Fruit fly (Drosophila melanogaster): ENCODE data around the gene Naprt.

dm6 chr2L:4230562-4230961 lies 32.7 kb upstream of the Naprt start:
- TF ChIP-seq CG13624 (GFP tag; optimal IDR thresholded peaks at IDR 0.05), result no peak
- no peak for TF ChIP-seq Vsx1 (GFP tag; optimal IDR thresholded peaks at IDR 0.05)
- TF ChIP-seq Doc3 (GFP tag; IDR thresholded peaks at IDR 0.05; ENCODE audit: partially characterized antibody), result no peak
- TF ChIP-seq Camta (GFP tag; optimal IDR thresholded peaks at IDR 0.05), result no peak
- TF ChIP-seq CG18764 (GFP tag; optimal IDR thresholded peaks at IDR 0.05), result no peak
- TF ChIP-seq HLH3B (GFP tag; IDR thresholded peaks at IDR 0.05), result no peak
- TF ChIP-seq bowl (GFP tag; IDR thresholded peaks at IDR 0.05), result no peak
- no peak for TF ChIP-seq CG2129 (GFP tag; IDR thresholded peaks at IDR 0.05; ENCODE audit: partially characterized antibody)
- TF ChIP-seq CG10321 (GFP tag; IDR thresholded peaks at IDR 0.05), result no peak
- TF ChIP-seq CG11504 (tag; optimal IDR thresholded peaks at IDR 0.05), result peak; percentile 20
- no peak for TF ChIP-seq CG30431 (GFP tag; optimal IDR thresholded peaks at IDR 0.05)
